Worm (Caenorhabditis elegans) whole organism, young adult: Measurements from ENCODE around the gene rpac-19.

ENCODE experiments used
- ceh-40 ChIP-seq: fragments of 200-800 bp; sonication (Bioruptor generic); IDR thresholded peaks from 2 replicates; pipeline ENCODE4 v1.3.6; 2022; ENCODE audit warnings: missing genetic modification characterization, missing compliant biosample characterization
- pbrm-1 ChIP-seq: fragments of 200-800 bp; sonication (Bioruptor generic); IDR thresholded peaks from 2 replicates; pipeline ENCODE4 v1.3.6; 2022; ENCODE audit warnings: missing genetic modification reagents, missing genetic modification characterization, missing compliant biosample characterization
- sea-2 ChIP-seq: fragments of 200-800 bp; sonication (Bioruptor generic); IDR thresholded peaks from 2 replicates; pipeline ENCODE4 v1.3.6; 2022; ENCODE audit warnings: missing genetic modification characterization, missing compliant biosample characterization

DNA sequence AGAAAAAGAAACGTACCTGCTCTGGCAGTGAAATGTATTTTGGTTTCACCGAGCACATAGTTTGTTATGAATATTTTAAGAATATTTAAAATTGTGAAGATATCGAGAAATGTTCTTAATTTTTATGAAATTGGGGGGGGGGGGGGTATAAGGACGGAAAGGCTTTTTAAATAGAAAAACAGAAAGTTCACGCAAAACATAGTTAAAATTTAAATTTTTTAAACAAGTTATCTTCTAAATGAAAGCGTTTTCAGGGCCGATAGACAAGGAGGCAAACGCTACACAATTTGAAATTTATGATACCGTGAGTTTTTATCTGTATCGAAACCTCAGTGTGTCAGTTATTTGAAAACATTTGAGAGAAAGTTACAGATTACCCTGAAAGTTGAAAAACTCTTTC is 26.1 kb upstream of the rpac-19 start, which contains the start of gene C15H7.4:
- TF ChIP-seq sea-2 (GFP tag; lab: Robert Waterston, UW), result no peak
- TF ChIP-seq ceh-40 (GFP tag; lab: Robert Waterston, UW), result no peak
- no peak for TF ChIP-seq pbrm-1
